Fruit fly (Drosophila melanogaster) whole organism, embryonic: Measurements from ENCODE around the gene Pits.

Experiments
- Abd-B ChIP-seq: fragments of 200-800 bp; sonication (Bioruptor generic); optimal IDR thresholded peaks from 2 replicates; lab custom pipeline; 2018; ENCODE audit warnings: missing biosample characterization, mild to moderate bottlenecking, missing genetic modification characterization, moderate library complexity
- Blimp-1 ChIP-seq: fragments of 200-800 bp; sonication (Bioruptor generic); optimal IDR thresholded peaks from 3 replicates; lab custom pipeline; 2018; ENCODE audit warnings: missing biosample characterization, missing genetic modification characterization, mild to moderate bottlenecking, moderate library complexity, missing genetic modification reagents
- Bteb2 ChIP-seq: fragments of 200-800 bp; sonication (Bioruptor generic); optimal IDR thresholded peaks from 2 replicates; lab custom pipeline; 2016; ENCODE audit warnings: missing biosample characterization, missing genetic modification characterization
- CG10147 ChIP-seq: fragments of 200-800 bp; sonication (Bioruptor generic); optimal IDR thresholded peaks from 2 replicates; lab custom pipeline; 2019; ENCODE audit warnings: missing biosample characterization, mild to moderate bottlenecking, missing genetic modification characterization, moderate library complexity
- CG10321 ChIP-seq: fragments of 200-800 bp; sonication (Bioruptor generic); IDR thresholded peaks from 2 replicates; pipeline ENCODE4 v1.3.6; 2022; ENCODE audit warnings: missing biosample characterization, missing genetic modification characterization
- CG10462 ChIP-seq: fragments of 200-800 bp; sonication (Bioruptor generic); optimal IDR thresholded peaks from 2 replicates; lab custom pipeline; 2016; ENCODE audit warnings: missing biosample characterization, missing genetic modification characterization
- CG10654 ChIP-seq: fragments of 200-800 bp; sonication (Bioruptor generic); optimal IDR thresholded peaks from 2 replicates; lab custom pipeline; 2016; ENCODE audit warnings: missing biosample characterization, missing genetic modification characterization
- CG11093 ChIP-seq: fragments of 200-800 bp; sonication (Bioruptor generic); IDR thresholded peaks from 3 replicates; pipeline ENCODE4 v1.3.6; 2022; ENCODE audit warnings: missing biosample characterization, missing genetic modification characterization
- CG11247 ChIP-seq: fragments of 200-800 bp; sonication (Bioruptor generic); IDR thresholded peaks from 2 replicates; pipeline ENCODE4 v1.3.6; 2022; ENCODE audit warnings: missing biosample characterization, missing genetic modification characterization
- CG11456 ChIP-seq: fragments of 200-800 bp; sonication (Bioruptor generic); IDR thresholded peaks from 3 replicates; pipeline ENCODE4 v1.3.6; 2022; ENCODE audit warnings: missing biosample characterization, missing genetic modification characterization
- CG11504 ChIP-seq: fragments of 200-800 bp; sonication (Bioruptor generic); optimal IDR thresholded peaks from 3 replicates; lab custom pipeline; 2019; ENCODE audit warnings: missing biosample characterization, mild to moderate bottlenecking, missing genetic modification characterization, moderate library complexity
- CG13287 ChIP-seq: fragments of 200-800 bp; sonication (Bioruptor generic); IDR thresholded peaks from 2 replicates; pipeline ENCODE4 v1.3.6; 2022; ENCODE audit warnings: missing biosample characterization, missing genetic modification characterization; ENCODE audit not compliant: partially characterized antibody
- CG17802 ChIP-seq: fragments of 200-800 bp; sonication (Bioruptor generic); optimal IDR thresholded peaks from 2 replicates; lab custom pipeline; 2018; ENCODE audit warnings: missing biosample characterization, mild to moderate bottlenecking, missing genetic modification characterization, moderate library complexity
- CG1792 ChIP-seq: fragments of 200-800 bp; sonication (Bioruptor generic); optimal IDR thresholded peaks from 2 replicates; lab custom pipeline; 2016; ENCODE audit warnings: missing biosample characterization, missing genetic modification characterization
- CG1832 ChIP-seq: fragments of 200-800 bp; sonication (Bioruptor generic); optimal IDR thresholded peaks from 2 replicates; lab custom pipeline; 2017; ENCODE audit warnings: missing biosample characterization, mild to moderate bottlenecking, missing genetic modification characterization, inconsistent platforms
- CG18764 ChIP-seq: fragments of 200-800 bp; sonication (Bioruptor generic); optimal IDR thresholded peaks from 3 replicates; lab custom pipeline; 2016; ENCODE audit warnings: missing biosample characterization, missing genetic modification characterization
- CG5245 ChIP-seq: fragments of 200-800 bp; sonication (Bioruptor generic); optimal IDR thresholded peaks from 3 replicates; lab custom pipeline; 2016; ENCODE audit warnings: missing biosample characterization, missing genetic modification characterization
- CG6654 ChIP-seq: fragments of 200-800 bp; sonication (Bioruptor generic); optimal IDR thresholded peaks from 2 replicates; lab custom pipeline; 2017; ENCODE audit warnings: missing biosample characterization, mild to moderate bottlenecking, missing genetic modification characterization
- CG6854 ChIP-seq: fragments of 200-800 bp; sonication (Bioruptor generic); optimal IDR thresholded peaks from 3 replicates; lab custom pipeline; 2017; ENCODE audit warnings: missing biosample characterization, mild to moderate bottlenecking, missing genetic modification characterization
- CG7372 ChIP-seq: fragments of 200-800 bp; sonication (Bioruptor generic); IDR thresholded peaks from 2 replicates; pipeline ENCODE4 v1.3.6; 2022; ENCODE audit warnings: missing biosample characterization, missing genetic modification characterization
- CG7839 ChIP-seq: fragments of 200-800 bp; sonication (Bioruptor generic); optimal IDR thresholded peaks from 3 replicates; lab custom pipeline; 2018; ENCODE audit warnings: missing biosample characterization, mild to moderate bottlenecking, missing genetic modification characterization, moderate library complexity
- CG8359 ChIP-seq: fragments of 200-800 bp; sonication (Bioruptor generic); optimal IDR thresholded peaks from 2 replicates; lab custom pipeline; 2017; ENCODE audit warnings: missing biosample characterization, mild to moderate bottlenecking, missing genetic modification characterization, borderline replicate concordance
- CG8944 ChIP-seq: fragments of 200-800 bp; sonication (Bioruptor generic); optimal IDR thresholded peaks from 3 replicates; lab custom pipeline; 2016; ENCODE audit warnings: missing biosample characterization, missing genetic modification characterization
- CG9609 ChIP-seq: fragments of 200-800 bp; sonication (Bioruptor generic); optimal IDR thresholded peaks from 3 replicates; lab custom pipeline; 2016; ENCODE audit warnings: missing biosample characterization, missing genetic modification characterization
- CoRest ChIP-seq: fragments of 200-800 bp; sonication (Bioruptor generic); optimal IDR thresholded peaks from 3 replicates; lab custom pipeline; 2018; ENCODE audit warnings: missing biosample characterization, mild to moderate bottlenecking, missing genetic modification characterization, moderate library complexity
- Dek ChIP-seq: fragments of 200-800 bp; sonication (Bioruptor generic); optimal IDR thresholded peaks from 3 replicates; lab custom pipeline; 2019; ENCODE audit warnings: missing biosample characterization, mild to moderate bottlenecking, missing genetic modification characterization, moderate library complexity
- Gsc ChIP-seq: fragments of 200-800 bp; sonication (Bioruptor generic); IDR thresholded peaks from 2 replicates; pipeline ENCODE4 v1.3.6; 2022; ENCODE audit warnings: missing biosample characterization, missing genetic modification characterization
- Hr3 ChIP-seq: fragments of 200-800 bp; sonication (Bioruptor generic); optimal IDR thresholded peaks from 3 replicates; lab custom pipeline; 2016; ENCODE audit warnings: missing biosample characterization, missing genetic modification characterization
- NC2β ChIP-seq: fragments of 200-800 bp; sonication (Bioruptor generic); optimal IDR thresholded peaks from 2 replicates; lab custom pipeline; 2016; ENCODE audit warnings: missing biosample characterization, missing genetic modification characterization
- Oaz ChIP-seq: fragments of 200-800 bp; sonication (Bioruptor generic); IDR thresholded peaks from 2 replicates; pipeline ENCODE4 v1.3.6; 2022; ENCODE audit warnings: missing biosample characterization, missing genetic modification characterization
- Opbp ChIP-seq: fragments of 200-800 bp; sonication (Bioruptor generic); IDR thresholded peaks from 3 replicates; pipeline ENCODE4 v1.3.6; 2022; ENCODE audit warnings: missing biosample characterization, missing genetic modification characterization; ENCODE audit not compliant: partially characterized antibody
- Sox100B ChIP-seq: fragments of 200-800 bp; sonication (Bioruptor generic); optimal IDR thresholded peaks from 3 replicates; lab custom pipeline; 2018; ENCODE audit warnings: missing biosample characterization, mild to moderate bottlenecking, missing genetic modification characterization
- Tbp ChIP-seq: fragments of >200 bp; optimal IDR thresholded peaks from 2 replicates; lab custom pipeline; 2018; ENCODE audit warnings: missing biosample characterization, missing genetic modification characterization
- YL-1 ChIP-seq: fragments of 200-800 bp; sonication (Bioruptor generic); optimal IDR thresholded peaks from 3 replicates; lab custom pipeline; 2017; ENCODE audit warnings: missing biosample characterization, mild to moderate bottlenecking, missing genetic modification characterization
- ato ChIP-seq: fragments of 200-800 bp; sonication (Bioruptor generic); IDR thresholded peaks from 2 replicates; pipeline ENCODE4 v1.3.6; 2022; ENCODE audit warnings: missing biosample characterization, missing genetic modification characterization; ENCODE audit not compliant: partially characterized antibody
- bigmax ChIP-seq: fragments of 200-800 bp; sonication (Bioruptor generic); optimal IDR thresholded peaks from 2 replicates; lab custom pipeline; 2018; ENCODE audit warnings: missing biosample characterization, mild to moderate bottlenecking, missing genetic modification characterization
- chif ChIP-seq, 2 experiments: fragments of 200-800 bp; sonication (Bioruptor generic); optimal IDR thresholded peaks; 3 replicates each; lab custom pipeline; 2016; ENCODE audit warnings: missing biosample characterization in 2 of 2, missing genetic modification characterization in 2 of 2
- dysf ChIP-seq: fragments of 200-800 bp; sonication (Bioruptor generic); IDR thresholded peaks from 3 replicates; pipeline ENCODE4 v1.3.6; 2022; ENCODE audit warnings: missing biosample characterization, missing genetic modification characterization
- ems ChIP-seq: fragments of 200-800 bp; sonication (Bioruptor generic); optimal IDR thresholded peaks from 3 replicates; lab custom pipeline; 2016; ENCODE audit warnings: missing biosample characterization, missing genetic modification characterization
- ewg ChIP-seq: fragments of 200-800 bp; sonication (Bioruptor generic); optimal IDR thresholded peaks from 3 replicates; lab custom pipeline; 2017; ENCODE audit warnings: mild to moderate bottlenecking, missing biosample characterization, missing genetic modification reagents, missing genetic modification characterization
- gcm2 ChIP-seq: fragments of 200-800 bp; sonication (Bioruptor generic); optimal IDR thresholded peaks from 2 replicates; lab custom pipeline; 2016; ENCODE audit warnings: missing biosample characterization, missing genetic modification characterization
- hb ChIP-seq: fragments of 200-800 bp; sonication (Bioruptor generic); IDR thresholded peaks from 3 replicates; pipeline ENCODE4 v1.3.6; 2022; ENCODE audit warnings: missing biosample characterization, missing genetic modification characterization; ENCODE audit not compliant: partially characterized antibody
- org-1 ChIP-seq: fragments of 200-800 bp; sonication (Bioruptor generic); optimal IDR thresholded peaks from 2 replicates; lab custom pipeline; 2017; ENCODE audit warnings: missing biosample characterization, missing genetic modification characterization
- repo ChIP-seq: fragments of 200-800 bp; sonication (Bioruptor generic); optimal IDR thresholded peaks from 2 replicates; lab custom pipeline; 2016; ENCODE audit warnings: missing biosample characterization, missing genetic modification characterization
- slou ChIP-seq: fragments of 200-800 bp; sonication (Bioruptor generic); optimal IDR thresholded peaks from 3 replicates; lab custom pipeline; 2016; ENCODE audit warnings: missing biosample characterization, missing genetic modification characterization
- so ChIP-seq: fragments of 200-800 bp; sonication (Bioruptor generic); IDR thresholded peaks from 3 replicates; pipeline ENCODE4 v1.3.6; 2022; ENCODE audit warnings: missing biosample characterization, missing genetic modification characterization
- usp ChIP-seq: fragments of >200 bp; optimal IDR thresholded peaks from 2 replicates; lab custom pipeline; 2017; ENCODE audit warnings: missing biosample characterization, missing genetic modification characterization
- vvl ChIP-seq: fragments of 200-800 bp; sonication (Bioruptor generic); IDR thresholded peaks from 2 replicates; pipeline ENCODE4 v1.3.6; 2022; ENCODE audit warnings: missing biosample characterization, missing genetic modification characterization
- zfh2 ChIP-seq: fragments of 200-800 bp; sonication (Bioruptor generic); optimal IDR thresholded peaks from 2 replicates; lab custom pipeline; 2016; ENCODE audit warnings: missing biosample characterization, missing genetic modification characterization

Pits gene

DNA sequence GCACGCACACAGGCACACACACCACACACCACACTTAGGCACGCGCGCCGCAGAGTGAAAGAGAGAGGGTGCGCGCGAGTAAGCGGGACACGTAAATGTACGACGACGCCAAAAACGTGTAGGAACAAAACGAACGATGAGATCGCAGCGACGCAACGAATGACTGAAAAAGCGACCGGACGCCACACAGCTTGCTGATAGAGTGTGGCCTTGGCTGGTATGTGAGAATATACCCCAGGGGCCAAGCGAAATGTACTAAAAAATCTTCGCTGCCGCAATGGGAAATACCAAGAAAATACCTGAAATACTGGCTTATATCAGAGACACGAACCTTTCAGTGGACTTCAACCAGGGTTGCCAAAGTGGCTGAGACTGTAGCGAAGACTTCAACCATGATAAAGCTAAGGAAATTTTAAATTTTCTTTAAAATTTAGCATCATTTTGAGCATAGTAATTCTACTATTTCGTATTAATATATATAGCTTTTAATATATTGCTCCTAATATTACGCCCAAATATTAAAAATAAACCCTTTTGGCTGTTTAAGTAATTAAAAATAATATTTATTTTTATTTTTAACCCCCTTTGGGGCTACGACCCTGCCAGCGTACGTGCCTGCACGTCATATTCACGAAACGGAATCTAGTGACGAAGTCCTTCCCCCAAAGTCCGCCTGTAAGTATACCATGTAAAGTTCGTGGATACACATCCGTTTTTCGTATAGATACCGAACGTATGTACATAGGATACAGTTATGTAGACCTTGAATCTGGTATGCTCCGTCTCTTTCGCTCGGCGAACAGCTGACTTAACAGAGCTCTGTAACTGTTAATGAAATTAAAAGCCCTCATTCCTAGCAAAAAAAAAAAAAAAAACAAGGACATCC lies at the start of gene Pits (continued):
- TF ChIP-seq Hr3 (peak; percentile 16), CG1832 (GFP tag; lab: Kevin White, UChicago) (peak; percentile 91), CG10321 (GFP tag; lab: Robert Waterston, UW) (peak; percentile 52; the same call in 1 of the 2 replicates), CG11456 (GFP tag; lab: Robert Waterston, UW) (peak; percentile 67; the same call in 2 of the 3 replicates), slou (GFP tag; lab: Kevin White, UChicago) (peak; percentile 37), CG7839 (tag; lab: Kevin White, UChicago) (peak; percentile 47), CG10462 (GFP tag; lab: Kevin White, UChicago) (no peak), ewg (GFP tag; lab: Kevin White, UChicago) (peak; percentile 87), gcm2 (GFP tag; lab: Kevin White, UChicago) (peak; percentile 14), CoRest (tag; lab: Kevin White, UChicago) (peak; percentile 69), CG17802 (tag; lab: Kevin White, UChicago) (no peak), CG5245 (GFP tag; lab: Kevin White, UChicago) (no peak), CG6854 (peak; percentile 55), Sox100B (peak; percentile 33), CG13287 (peak; percentile 70), ato (GFP tag; lab: Robert Waterston, UW) (peak; percentile 42; the same call in 1 of the 2 replicates), repo (GFP tag; lab: Kevin White, UChicago) (peak; percentile 17), org-1 (GFP tag; lab: Kevin White, UChicago) (no peak), Tbp (GFP tag; lab: Kevin White, UChicago) (no peak), zfh2 (GFP tag; lab: Kevin White, UChicago) (no peak), hb (no peak), Abd-B (GFP tag; lab: Kevin White, UChicago) (peak; percentile 27), Dek (tag; lab: Kevin White, UChicago) (peak; percentile 42), usp (GFP tag; lab: Kevin White, UChicago) (no peak), Oaz (GFP tag; lab: Robert Waterston, UW) (peak; percentile 11; the same call in 1 of the 2 replicates), CG18764 (GFP tag; lab: Kevin White, UChicago) (peak; percentile 11), CG10654 (GFP tag; lab: Kevin White, UChicago) (peak; percentile 4), CG11247 (no peak), CG1792 (GFP tag; lab: Kevin White, UChicago) (peak; percentile 37), CG10147 (GFP tag; lab: Kevin White, UChicago) (peak; percentile 35), CG7372 (GFP tag; lab: Robert Waterston, UW) (no peak; the same call in 1 of the 2 replicates), Opbp (GFP tag; lab: Robert Waterston, UW) (peak; percentile 53; the same call in 2 of the 3 replicates), so (GFP tag; lab: Robert Waterston, UW) (no peak), CG11093 (GFP tag; lab: Robert Waterston, UW) (no peak), chif (GFP tag; optimal IDR thresholded peaks at IDR 0.05; lab: Kevin White, UChicago) (no peak), Gsc (GFP tag; lab: Robert Waterston, UW) (no peak), dysf (peak; percentile 55; the same call in 2 of the 3 replicates), YL-1 (GFP tag; lab: Kevin White, UChicago) (peak; percentile 30), vvl (peak; percentile 43), bigmax (GFP tag; lab: Kevin White, UChicago) (peak; percentile 52), Bteb2 (GFP tag; lab: Kevin White, UChicago) (no peak), CG11504 (tag; lab: Kevin White, UChicago) (peak; percentile 61), CG9609 (no peak), CG8944 (GFP tag; lab: Kevin White, UChicago) (no peak), ems (GFP tag; lab: Kevin White, UChicago) (peak; percentile 48), Blimp-1 (GFP tag; lab: Kevin White, UChicago) (peak; percentile 4), CG6654 (GFP tag; lab: Kevin White, UChicago) (no peak), NC2β (peak; percentile 49), CG8359 (GFP tag; lab: Kevin White, UChicago) (no peak)
